Worm (Caenorhabditis elegans): ENCODE measurements around the gene pals-38.

The pals-38 gene

DNA sequence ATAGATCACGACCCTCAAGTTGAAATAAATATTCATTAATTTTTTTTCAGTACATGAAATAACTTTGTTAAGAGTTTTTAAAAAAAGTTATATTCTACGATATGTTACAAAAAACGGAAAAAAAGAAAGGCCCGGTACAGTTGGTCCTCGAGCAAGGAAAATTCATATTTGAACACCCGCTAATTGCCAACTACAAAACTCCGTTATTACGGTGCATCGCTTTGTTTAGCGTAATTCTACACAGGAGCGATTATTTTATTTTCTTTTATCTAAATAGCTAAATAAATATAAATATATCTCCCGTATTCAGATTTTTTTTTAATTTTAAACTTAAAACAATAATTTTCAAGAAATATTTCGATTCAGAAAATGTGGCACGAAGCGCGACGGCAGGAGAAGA lies 3.6 kb upstream of the pals-38 start, which contains the start of gene F28C1.1 (continued):
- TF ChIP-seq fkh-8 (tag; optimal IDR thresholded peaks at IDR 0.05) (no peak), C04F5.9 (tag; optimal IDR thresholded peaks at IDR 0.05) (no peak), mdl-1 (tag; optimal IDR thresholded peaks at IDR 0.05) (no peak), sup-37 (GFP tag; optimal IDR thresholded peaks at IDR 0.05) (no peak), lin-39 (tag; optimal IDR thresholded peaks at IDR 0.05) (no peak), grh-1 (GFP tag; IDR thresholded peaks at IDR 0.05) (no peak), ets-5 (GFP tag; IDR thresholded peaks at IDR 0.05) (no peak), nhr-12 (tag; optimal IDR thresholded peaks at IDR 0.05) (no peak)

DNA sequence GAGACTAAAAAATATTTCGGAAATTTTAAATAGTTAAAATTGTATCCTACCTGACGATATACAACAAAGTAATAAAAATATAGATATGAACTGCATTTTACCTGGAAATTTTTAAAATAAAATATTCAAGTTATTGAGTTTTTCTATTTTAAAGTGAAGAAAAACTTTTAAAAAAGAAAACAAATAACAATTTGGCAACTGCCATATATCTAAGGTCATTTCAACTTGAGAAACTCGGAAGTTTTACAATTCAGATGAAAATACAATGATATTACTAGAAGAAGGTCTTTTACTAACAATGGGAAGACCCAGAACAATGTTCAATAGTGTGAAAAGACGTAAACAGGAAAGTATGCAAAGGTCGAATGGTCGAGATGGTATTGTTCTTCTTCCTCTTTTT lies 3.1 kb upstream of the pals-38 start, which contains the start of gene C54D10.10:
Gene C54D10.10 (minus strand): TSS at position 101 of the 400 bp plus-strand sequence.
- TF ChIP-seq F16B12.6 (tag; optimal IDR thresholded peaks at IDR 0.05) (no peak), ceh-90 (tag; optimal IDR thresholded peaks at IDR 0.05) (no peak), fkh-8 (tag; optimal IDR thresholded peaks at IDR 0.05) (no peak), jun-1 (tag; optimal IDR thresholded peaks at IDR 0.05) (no peak), grh-1 (GFP tag; IDR thresholded peaks at IDR 0.05) (no peak), lsy-2 (tag; optimal IDR thresholded peaks at IDR 0.05) (no peak), elt-3 (tag; optimal IDR thresholded peaks at IDR 0.05) (no peak), alr-1 (tag; optimal IDR thresholded peaks at IDR 0.05; ENCODE audit: borderline replicate concordance) (no peak), lin-39 (tag; optimal IDR thresholded peaks at IDR 0.05) (no peak), aha-1 (tag; optimal IDR thresholded peaks at IDR 0.05) (no peak), swsn-7 (tag; optimal IDR thresholded peaks at IDR 0.05) (no peak), sup-37 (GFP tag; optimal IDR thresholded peaks at IDR 0.05) (no peak)

DNA sequence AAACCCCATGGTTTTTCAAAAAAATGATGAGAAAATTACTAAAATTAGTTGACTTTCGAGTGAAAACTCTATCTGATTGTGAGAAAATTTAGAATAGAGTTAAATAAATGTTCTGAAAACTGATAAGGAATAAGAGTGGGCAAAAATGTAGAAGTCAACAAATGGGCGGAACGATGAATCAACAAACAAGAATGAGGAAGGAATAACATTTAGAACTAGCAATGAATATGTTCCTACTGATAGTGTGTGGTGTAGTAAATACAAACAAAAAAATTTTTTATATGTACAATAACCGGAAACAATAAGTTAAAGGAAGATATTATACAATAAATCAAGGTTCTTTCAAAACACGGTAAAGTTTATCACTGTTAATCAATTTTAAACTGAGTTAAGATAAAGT lies 3.0 kb downstream of the pals-38 start, which contains the start of gene pals-39:
Gene pals-39 (minus strand): TSS at position 101 of the 400 bp plus-strand sequence.
- TF ChIP-seq lin-39 (tag; optimal IDR thresholded peaks at IDR 0.05) = no peak

DNA sequence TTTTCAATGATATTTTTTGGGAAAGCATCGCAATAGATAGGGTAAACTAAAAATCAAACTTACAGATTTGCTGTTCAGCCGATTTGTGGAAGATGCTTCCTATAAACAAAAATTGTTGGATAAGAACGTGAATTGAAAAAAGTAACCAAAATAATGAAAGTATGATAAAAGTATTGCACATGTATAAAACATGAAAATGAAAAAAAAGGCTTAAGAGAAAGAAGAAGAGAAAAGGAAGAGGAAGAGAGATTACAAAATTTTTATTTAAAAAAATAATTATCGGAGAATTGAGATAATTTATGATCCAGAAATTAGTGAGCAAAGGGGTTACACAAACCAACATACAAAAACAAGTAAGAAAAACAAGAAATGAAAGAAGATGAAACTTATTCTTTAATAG lies 5.4 kb downstream of the pals-38 start, which contains the start of gene pals-37:
Gene pals-37 (minus strand): TSS at position 101 of the 400 bp plus-strand sequence.
- no peak for TF ChIP-seq C34B4.2 (tag; optimal IDR thresholded peaks at IDR 0.05)
- TF ChIP-seq dpl-1 (GFP tag; optimal IDR thresholded peaks at IDR 0.05) = no peak
- no peak for TF ChIP-seq fkh-8 (tag; optimal IDR thresholded peaks at IDR 0.05)

DNA sequence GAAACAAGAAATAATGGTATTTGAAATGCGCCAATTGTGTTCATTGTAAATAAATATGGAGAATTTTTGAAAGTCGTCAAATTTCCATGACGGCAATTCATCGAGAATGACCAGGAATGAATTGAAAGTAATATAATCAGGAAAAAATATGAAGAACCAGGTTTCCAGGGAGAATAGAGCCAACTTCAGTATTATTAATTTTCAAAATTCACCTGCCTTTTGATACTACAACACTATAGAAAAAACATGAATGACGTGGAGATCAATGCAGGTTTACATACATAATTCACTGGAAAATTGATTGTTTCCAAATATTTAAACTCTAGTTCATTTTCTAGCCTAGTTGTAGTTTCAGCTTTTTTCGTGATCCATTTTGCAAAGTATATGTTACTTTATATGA lies 13.1 kb downstream of the pals-38 start, which contains the start of gene srh-25:
Gene srh-25 (minus strand): TSS at position 101 of the 400 bp plus-strand sequence.
- TF ChIP-seq lsy-2 (tag; optimal IDR thresholded peaks at IDR 0.05) (no peak), hlh-4 (tag; optimal IDR thresholded peaks at IDR 0.05) (peak; percentile 60)

DNA sequence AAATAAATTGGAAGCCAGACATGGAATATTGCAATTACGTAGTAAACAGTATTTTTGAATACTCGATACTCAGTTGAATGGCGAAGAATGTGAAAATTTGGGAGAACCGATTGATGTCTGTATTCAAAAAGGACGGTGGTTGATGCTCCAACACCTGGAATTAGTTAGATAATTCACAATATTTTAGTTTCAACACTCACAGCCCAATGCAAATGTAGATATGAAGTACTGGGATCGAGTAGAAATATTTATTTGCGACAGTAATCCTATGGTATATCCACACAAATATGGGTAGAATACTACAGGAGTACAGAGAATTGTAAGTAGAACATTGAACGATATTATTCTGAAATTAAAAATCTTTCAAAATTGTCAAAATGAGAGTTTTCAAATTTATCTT lies 13.7 kb downstream of the pals-38 start:
- TF ChIP-seq mep-1 (tag; optimal IDR thresholded peaks at IDR 0.05) (no peak), nhr-19 (GFP tag; conservative IDR thresholded peaks at IDR 0.05) (no peak), irx-1 (tag; optimal IDR thresholded peaks at IDR 0.05) (no peak), egl-27 (tag; optimal IDR thresholded peaks at IDR 0.05) (no peak), ceh-88 (GFP tag; IDR thresholded peaks at IDR 0.05) (no peak), dpl-1 (GFP tag; optimal IDR thresholded peaks at IDR 0.05) (no peak), swsn-7 (tag; optimal IDR thresholded peaks at IDR 0.05) (no peak), fos-1 (tag; optimal IDR thresholded peaks at IDR 0.05) (no peak), zag-1 (tag; optimal IDR thresholded peaks at IDR 0.05) (no peak), elt-2 (tag; optimal IDR thresholded peaks at IDR 0.05) (no peak)

DNA sequence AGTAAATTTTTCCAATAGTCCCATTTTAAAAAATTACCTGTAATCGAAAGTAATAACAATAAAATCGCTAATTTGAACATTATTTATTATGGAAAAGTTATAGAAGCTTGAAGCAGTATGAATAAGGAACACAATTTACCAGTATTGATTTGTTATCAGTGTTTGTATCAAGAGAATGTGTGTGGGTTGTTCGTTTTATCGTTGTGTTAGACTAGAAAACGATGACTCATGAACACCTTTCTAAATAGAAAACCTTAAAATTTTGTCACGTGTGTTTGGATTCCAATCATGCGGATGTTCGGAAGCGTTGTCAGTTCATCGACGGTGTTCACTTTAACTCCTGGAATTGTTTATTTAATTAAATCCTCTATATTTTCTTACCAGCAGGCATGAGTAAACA lies 14.7 kb downstream of the pals-38 start, which contains the start of gene C54D10.13:
Gene C54D10.13 (minus strand): TSS at position 179 of the 400 bp plus-strand sequence.
- TF ChIP-seq unc-86 (tag; optimal IDR thresholded peaks at IDR 0.05) (no peak), pax-3 (tag; optimal IDR thresholded peaks at IDR 0.05) (no peak), lin-14 (GFP tag; optimal IDR thresholded peaks at IDR 0.05) (no peak), hlh-4 (tag; optimal IDR thresholded peaks at IDR 0.05) (no peak), ceh-63 (GFP tag; optimal IDR thresholded peaks at IDR 0.05) (no peak), blmp-1 (tag; optimal IDR thresholded peaks at IDR 0.05) (no peak), isw-1 (GFP tag; IDR thresholded peaks at IDR 0.05) (no peak), egl-27 (tag; optimal IDR thresholded peaks at IDR 0.05) (no peak), C16A3.4 (tag; optimal IDR thresholded peaks at IDR 0.05) (no peak), unc-30 (tag; optimal IDR thresholded peaks at IDR 0.05) (no peak), ztf-11 (tag; optimal IDR thresholded peaks at IDR 0.05) (no peak), elt-2 (tag; optimal IDR thresholded peaks at IDR 0.05) (no peak), lin-15B (tag; optimal IDR thresholded peaks at IDR 0.05) (no peak), hpl-2 (GFP tag; optimal IDR thresholded peaks at IDR 0.05) (no peak), alr-1 (tag; optimal IDR thresholded peaks at IDR 0.05; ENCODE audit: borderline replicate concordance) (no peak), pag-3 (tag; optimal IDR thresholded peaks at IDR 0.05; ENCODE audit: borderline replicate concordance, insufficient read depth) (no peak), mdl-1 (tag; optimal IDR thresholded peaks at IDR 0.05) (no peak)
